Worm (Caenorhabditis elegans) whole organism, L1 larva: ENCODE measurements around the gene unc-47.

ENCODE experiments used
- aha-1 ChIP-seq: fragments of 150-350 bp; optimal IDR thresholded peaks from 2 replicates; lab custom pipeline; 2014; ENCODE audit warnings: missing biosample characterization, missing genetic modification characterization
- alr-1 ChIP-seq: fragments of 200-800 bp; sonication (Bioruptor generic); optimal IDR thresholded peaks from 2 replicates; lab custom pipeline; 2018; ENCODE audit warnings: borderline replicate concordance, mild to moderate bottlenecking, missing genetic modification characterization, missing compliant biosample characterization
- ceh-8 ChIP-seq: fragments of 200-800 bp; sonication (Bioruptor generic); optimal IDR thresholded peaks from 2 replicates; lab custom pipeline; 2018; ENCODE audit warnings: mild to moderate bottlenecking, missing genetic modification characterization, moderate library complexity, missing compliant biosample characterization
- ceh-82 ChIP-seq, 3 experiments: fragments of 150-350 bp in 1 of 3; sonication (generic microtip) in 2 of 3; optimal IDR thresholded peaks; 2 replicates each; lab custom pipeline; 2014 to 2017; ENCODE audit warnings: missing biosample characterization in 3 of 3, missing genetic modification characterization in 3 of 3
- ces-1 ChIP-seq: fragments of 150-350 bp; optimal IDR thresholded peaks from 2 replicates; lab custom pipeline; 2014; ENCODE audit warnings: missing biosample characterization, missing genetic modification reagents, missing genetic modification characterization
- dsc-1 ChIP-seq: sonication (generic microtip); optimal IDR thresholded peaks from 2 replicates; lab custom pipeline; 2016; ENCODE audit warnings: mild to moderate bottlenecking, missing genetic modification characterization, missing compliant biosample characterization
- efl-1 ChIP-seq, 4 experiments: fragments of 150-350 bp; optimal IDR thresholded peaks in 3 of 4; peaks in 1 of 4; 1 replicate in 1 of 4; 2 replicates in 3 of 4; lab custom pipeline; 2014; ENCODE audit warnings: missing biosample characterization in 2 of 4, missing genetic modification characterization in 2 of 4, missing genetic modification reagents in 2 of 4
- efl-3 ChIP-seq: fragments of 200-800 bp; sonication (Bioruptor generic); optimal IDR thresholded peaks from 2 replicates; lab custom pipeline; 2018; ENCODE audit warnings: mild to moderate bottlenecking, missing genetic modification characterization, missing compliant biosample characterization
- elt-2 ChIP-seq: sonication (generic microtip); optimal IDR thresholded peaks from 2 replicates; lab custom pipeline; 2016; ENCODE audit warnings: missing genetic modification characterization, mild to moderate bottlenecking, inconsistent platforms, missing compliant biosample characterization, missing genetic modification reagents
- fkh-10 ChIP-seq: sonication (generic microtip); optimal IDR thresholded peaks from 2 replicates; lab custom pipeline; 2017; ENCODE audit warnings: missing biosample characterization, missing genetic modification reagents, missing genetic modification characterization
- fkh-8 ChIP-seq: sonication (generic microtip); optimal IDR thresholded peaks from 2 replicates; lab custom pipeline; 2016; ENCODE audit warnings: mild to moderate bottlenecking, missing genetic modification characterization, missing compliant biosample characterization
- hlh-17 ChIP-seq: fragments of 200-800 bp; sonication (Bioruptor generic); optimal IDR thresholded peaks from 2 replicates; lab custom pipeline; 2018; ENCODE audit warnings: missing genetic modification characterization, mild to moderate bottlenecking, missing compliant biosample characterization, moderate library complexity, borderline replicate concordance
- hpl-2 ChIP-seq: fragments of 150-350 bp; optimal IDR thresholded peaks from 2 replicates; lab custom pipeline; 2014; ENCODE audit warnings: missing biosample characterization, missing genetic modification reagents, missing genetic modification characterization
- lin-13 ChIP-seq: fragments of 150-350 bp; optimal IDR thresholded peaks from 2 replicates; lab custom pipeline; 2014; ENCODE audit warnings: missing biosample characterization, missing genetic modification reagents, missing genetic modification characterization
- lin-14 ChIP-seq: fragments of 200-800 bp; sonication (Bioruptor generic); optimal IDR thresholded peaks from 2 replicates; lab custom pipeline; 2018; ENCODE audit warnings: mild to moderate bottlenecking, missing genetic modification characterization, moderate library complexity, missing compliant biosample characterization
- lin-35 ChIP-seq, 2 experiments: fragments of 150-350 bp; optimal IDR thresholded peaks; 2 replicates each; lab custom pipeline; 2014; ENCODE audit warnings: missing biosample characterization in 2 of 2, missing genetic modification characterization in 2 of 2, missing genetic modification reagents in 2 of 2
- lir-3 ChIP-seq: sonication (generic microtip); optimal IDR thresholded peaks from 2 replicates; lab custom pipeline; 2016; ENCODE audit warnings: mild to moderate bottlenecking, missing genetic modification characterization, moderate library complexity, missing compliant biosample characterization; ENCODE audit not compliant: poor library complexity
- lsy-2 ChIP-seq, 2 experiments: fragments of 150-350 bp; optimal IDR thresholded peaks; 2 replicates each; lab custom pipeline; 2014; ENCODE audit warnings: missing biosample characterization in 2 of 2, missing genetic modification characterization in 2 of 2
- mab-9 ChIP-seq: fragments of 200-800 bp; sonication (Bioruptor generic); IDR thresholded peaks from 2 replicates; pipeline ENCODE4 v1.3.6; 2022; ENCODE audit warnings: missing genetic modification reagents, missing genetic modification characterization, missing compliant biosample characterization
- mdl-1 ChIP-seq, 2 experiments: fragments of 150-350 bp; optimal IDR thresholded peaks; 2 replicates each; lab custom pipeline; 2014 to 2017; ENCODE audit warnings: missing biosample characterization in 2 of 2, missing genetic modification characterization in 2 of 2, inconsistent platforms in 1 of 2
- mep-1 ChIP-seq: fragments of 150-350 bp; optimal IDR thresholded peaks from 2 replicates; lab custom pipeline; 2014; ENCODE audit warnings: missing biosample characterization, missing genetic modification characterization
- nhr-12 ChIP-seq: sonication (generic microtip); optimal IDR thresholded peaks from 2 replicates; lab custom pipeline; 2017; ENCODE audit warnings: missing biosample characterization, missing genetic modification characterization
- nhr-19 ChIP-seq: fragments of 200-800 bp; sonication (Bioruptor generic); conservative IDR thresholded peaks from 2 replicates; pipeline ENCODE4 v1.3.6; 2022; ENCODE audit warnings: missing genetic modification characterization, missing compliant biosample characterization
- nhr-47 ChIP-seq: sonication (generic microtip); optimal IDR thresholded peaks from 2 replicates; lab custom pipeline; 2016; ENCODE audit warnings: mild to moderate bottlenecking, missing genetic modification characterization, moderate library complexity, missing compliant biosample characterization
- nhr-71 ChIP-seq: sonication (generic microtip); optimal IDR thresholded peaks from 2 replicates; lab custom pipeline; 2016; ENCODE audit warnings: mild to moderate bottlenecking, missing genetic modification characterization, moderate library complexity, missing compliant biosample characterization
- nhr-77 ChIP-seq: fragments of 150-350 bp; optimal IDR thresholded peaks from 2 replicates; lab custom pipeline; 2014; ENCODE audit warnings: missing biosample characterization, missing genetic modification characterization
- nhr-84 ChIP-seq: sonication (generic microtip); optimal IDR thresholded peaks from 2 replicates; lab custom pipeline; 2017; ENCODE audit warnings: missing biosample characterization, missing genetic modification characterization
- nhr-85 ChIP-seq: sonication (generic microtip); peaks from one replicate; lab custom pipeline; 2016; ENCODE audit warnings: missing genetic modification characterization, inconsistent platforms, missing compliant biosample characterization
- pax-3 ChIP-seq: fragments of 200-800 bp; sonication (Bioruptor generic); optimal IDR thresholded peaks from 2 replicates; lab custom pipeline; 2018; ENCODE audit warnings: mild to moderate bottlenecking, missing genetic modification characterization, moderate library complexity, missing compliant biosample characterization
- rnt-1 ChIP-seq: sonication (generic microtip); optimal IDR thresholded peaks from 2 replicates; lab custom pipeline; 2016; ENCODE audit warnings: mild to moderate bottlenecking, missing genetic modification characterization, moderate library complexity, missing compliant biosample characterization
- snu-23 ChIP-seq: sonication (generic microtip); optimal IDR thresholded peaks from 2 replicates; lab custom pipeline; 2016; ENCODE audit warnings: missing genetic modification characterization, missing compliant biosample characterization
- sox-4 ChIP-seq: sonication (generic microtip); optimal IDR thresholded peaks from 2 replicates; lab custom pipeline; 2016; ENCODE audit warnings: missing genetic modification characterization, missing compliant biosample characterization
- swsn-7 ChIP-seq: sonication (generic microtip); optimal IDR thresholded peaks from 2 replicates; lab custom pipeline; 2016; ENCODE audit warnings: missing genetic modification characterization, missing compliant biosample characterization
- tbx-2 ChIP-seq: sonication (generic microtip); optimal IDR thresholded peaks from 2 replicates; lab custom pipeline; 2016; ENCODE audit warnings: missing genetic modification characterization, missing compliant biosample characterization
- tlp-1 ChIP-seq: fragments of 150-350 bp; optimal IDR thresholded peaks from 2 replicates; lab custom pipeline; 2014; ENCODE audit warnings: missing biosample characterization, missing genetic modification characterization
- unc-30 ChIP-seq: sonication (generic microtip); optimal IDR thresholded peaks from 2 replicates; lab custom pipeline; 2017; ENCODE audit warnings: missing biosample characterization, missing genetic modification characterization
- unc-98 ChIP-seq: fragments of 200-800 bp; sonication (Bioruptor generic); IDR thresholded peaks from 2 replicates; pipeline ENCODE4 v1.3.6; 2022; ENCODE audit warnings: missing genetic modification characterization, missing compliant biosample characterization
- vab-15 ChIP-seq: sonication (generic microtip); optimal IDR thresholded peaks from 2 replicates; lab custom pipeline; 2017; ENCODE audit warnings: missing genotype, mild to moderate bottlenecking, missing genetic modification characterization, missing compliant biosample characterization
- xbp-1 ChIP-seq: sonication (generic microtip); optimal IDR thresholded peaks from 2 replicates; lab custom pipeline; 2016; ENCODE audit warnings: missing genetic modification characterization, missing compliant biosample characterization
- zag-1 ChIP-seq: fragments of 150-350 bp; optimal IDR thresholded peaks from 2 replicates; lab custom pipeline; 2014; ENCODE audit warnings: missing biosample characterization, missing genetic modification characterization
- zip-4 ChIP-seq: fragments of 200-800 bp; sonication (Bioruptor generic); optimal IDR thresholded peaks from 2 replicates; lab custom pipeline; 2018; ENCODE audit warnings: mild to moderate bottlenecking, missing genetic modification characterization, moderate library complexity, missing compliant biosample characterization
- ztf-11 ChIP-seq, 2 experiments: sonication (generic microtip); optimal IDR thresholded peaks; 2 replicates each; lab custom pipeline; 2016 to 2017; ENCODE audit warnings: missing genetic modification characterization in 2 of 2, missing biosample characterization in 1 of 2, missing compliant biosample characterization in 1 of 2
- ztf-4 ChIP-seq: fragments of 150-350 bp; optimal IDR thresholded peaks from 2 replicates; lab custom pipeline; 2014; ENCODE audit warnings: missing biosample characterization, missing genetic modification characterization

The unc-47 gene

ce11 chrIII:10151719-10152118 is 34.3 kb downstream of the unc-47 start:
- no peak for TF ChIP-seq nhr-85 (tag; lab: Kevin White, UChicago)
- TF ChIP-seq lir-3 (tag; lab: Kevin White, UChicago), result no peak
- peak; percentile 42 for TF ChIP-seq rnt-1 (tag; lab: Kevin White, UChicago)
- no peak for TF ChIP-seq unc-30 (tag; lab: Kevin White, UChicago)
- TF ChIP-seq aha-1 (tag; lab: Kevin White, UChicago), result no peak
- peak; percentile 73 for TF ChIP-seq fkh-8 (tag; lab: Kevin White, UChicago)
- TF ChIP-seq efl-1 (optimal IDR thresholded peaks at IDR 0.05; lab: Kevin White, UChicago), result no peak
- TF ChIP-seq efl-1 (GFP tag; optimal IDR thresholded peaks at IDR 0.05 in 1 of 2; lab: Kevin White, UChicago), result peak in 1 of 2 experiments; percentile 14
- TF ChIP-seq nhr-19 (GFP tag; lab: Robert Waterston, UW), result peak; percentile 29; the same call in 1 of the 2 replicates
- TF ChIP-seq dsc-1 (tag; lab: Kevin White, UChicago), result no peak
- TF ChIP-seq fkh-10, result peak; percentile 35
- peak; percentile 31 for TF ChIP-seq nhr-71 (tag; lab: Kevin White, UChicago)
- peak; percentile 26 for TF ChIP-seq ces-1 (GFP tag; lab: Kevin White, UChicago)
- TF ChIP-seq hpl-2 (GFP tag; lab: Kevin White, UChicago), result no peak
- no peak for TF ChIP-seq mab-9 (GFP tag; lab: Robert Waterston, UW)
- no peak for TF ChIP-seq nhr-12 (tag; lab: Kevin White, UChicago)
- TF ChIP-seq ztf-4, result peak; percentile 8
- no peak for TF ChIP-seq tlp-1
- TF ChIP-seq ceh-82 (tag; optimal IDR thresholded peaks at IDR 0.05; lab: Kevin White, UChicago), result peak in 2 of 3 experiments; percentile 10 to 49
- TF ChIP-seq lin-35 (GFP tag; optimal IDR thresholded peaks at IDR 0.05; lab: Kevin White, UChicago), result peak in 1 of 2 experiments; percentile 39
- TF ChIP-seq nhr-47 (tag; lab: Kevin White, UChicago), result no peak
- no peak for TF ChIP-seq ztf-11 (tag; optimal IDR thresholded peaks at IDR 0.05; lab: Kevin White, UChicago)
- TF ChIP-seq lsy-2 (tag; optimal IDR thresholded peaks at IDR 0.05; lab: Kevin White, UChicago), result peak in 1 of 2 experiments; percentile 26
- peak; percentile 13 for TF ChIP-seq snu-23 (GFP tag; lab: Kevin White, UChicago)
- TF ChIP-seq ceh-8 (GFP tag; lab: Kevin White, UChicago), result no peak
- TF ChIP-seq mep-1 (tag; lab: Kevin White, UChicago), result peak; percentile 11
- TF ChIP-seq zip-4 (GFP tag; lab: Kevin White, UChicago), result no peak
- peak; percentile 88 for TF ChIP-seq lin-14 (GFP tag; lab: Kevin White, UChicago)

- TF ChIP-seq fkh-8 (tag; lab: Kevin White, UChicago) (peak; percentile 93), elt-2 (tag; lab: Kevin White, UChicago) (no peak), lsy-2 (tag; optimal IDR thresholded peaks at IDR 0.05; lab: Kevin White, UChicago) (peak; percentile 14 to 44), unc-98 (GFP tag; lab: Robert Waterston, UW) (no peak), sox-4 (tag; lab: Kevin White, UChicago) (peak; percentile 77), nhr-47 (tag; lab: Kevin White, UChicago) (peak; percentile 61), hlh-17 (no peak), lin-35 (GFP tag; optimal IDR thresholded peaks at IDR 0.05; lab: Kevin White, UChicago) (peak in 1 of 2 experiments; percentile 1), alr-1 (tag; lab: Kevin White, UChicago) (no peak), aha-1 (tag; lab: Kevin White, UChicago) (no peak), lin-14 (GFP tag; lab: Kevin White, UChicago) (peak; percentile 51), xbp-1 (tag; lab: Kevin White, UChicago) (no peak), nhr-77 (tag; lab: Kevin White, UChicago) (no peak), lin-13 (GFP tag; lab: Kevin White, UChicago) (no peak), tbx-2 (tag; lab: Kevin White, UChicago) (no peak), mab-9 (GFP tag; lab: Robert Waterston, UW) (no peak), vab-15 (tag; lab: Kevin White, UChicago) (no peak), efl-1 (optimal IDR thresholded peaks at IDR 0.05; lab: Kevin White, UChicago) (no peak), efl-1 (GFP tag; optimal IDR thresholded peaks at IDR 0.05 in 1 of 2; lab: Kevin White, UChicago) (peak in 1 of 2 experiments; percentile 80), mdl-1 (tag; optimal IDR thresholded peaks at IDR 0.05; lab: Kevin White, UChicago) (no peak), nhr-84 (tag; lab: Kevin White, UChicago) (no peak), swsn-7 (tag; lab: Kevin White, UChicago) (peak; percentile 32), dsc-1 (tag; lab: Kevin White, UChicago) (peak; percentile 60), zag-1 (tag; lab: Kevin White, UChicago) (no peak), efl-3 (no peak), pax-3 (tag; lab: Kevin White, UChicago) (peak; percentile 40), snu-23 (GFP tag; lab: Kevin White, UChicago) (peak; percentile 8), nhr-71 (tag; lab: Kevin White, UChicago) (peak; percentile 67)
Observed at ce11 chrIII:10150710-10151109, 35.4 kb downstream of the unc-47 start.
